Worm (Caenorhabditis elegans) whole organism, L4 larva: ENCODE data around the gene F09C12.2.
A peak's percentile ranks its signal among the peaks of the same experiment; 100 is the strongest.

Experiments
- F26F4.8 ChIP-seq: fragments of 200-800 bp; sonication (Bioruptor generic); conservative IDR thresholded peaks from 2 replicates; pipeline ENCODE4 v1.3.6; 2022; ENCODE audit warnings: missing genetic modification characterization, missing compliant biosample characterization
- F37D6.2 ChIP-seq: sonication (generic microtip); optimal IDR thresholded peaks from 2 replicates; lab custom pipeline; 2016; ENCODE audit warnings: mild to moderate bottlenecking, missing genetic modification characterization, missing compliant biosample characterization
- F49E8.2 ChIP-seq: sonication (generic microtip); optimal IDR thresholded peaks from 2 replicates; lab custom pipeline; 2016; ENCODE audit warnings: missing compliant biosample characterization, mild to moderate bottlenecking, missing genetic modification characterization, borderline replicate concordance
- Y48G9A.11 ChIP-seq: fragments of 200-800 bp; sonication (Bioruptor generic); IDR thresholded peaks from 2 replicates; pipeline ENCODE4 v1.3.6; 2022; ENCODE audit warnings: missing genetic modification reagents, missing genetic modification characterization, missing compliant biosample characterization
- Y5F2A.4 ChIP-seq: fragments of 200-800 bp; sonication (Bioruptor generic); optimal IDR thresholded peaks from 2 replicates; lab custom pipeline; 2018; ENCODE audit warnings: mild to moderate bottlenecking, missing genetic modification characterization, missing compliant biosample characterization
- ZK546.5 ChIP-seq, 2 experiments: sonication (generic microtip); optimal IDR thresholded peaks; 2 replicates each; lab custom pipeline; 2017; ENCODE audit warnings: missing biosample characterization in 2 of 2, missing genetic modification characterization in 2 of 2
- aha-1 ChIP-seq: fragments of 150-350 bp; peaks from one replicate; lab custom pipeline; 2014; ENCODE audit warnings: missing biosample characterization, missing genetic modification characterization
- ceh-20 ChIP-seq: fragments of 200-800 bp; sonication (Bioruptor generic); IDR thresholded peaks from 2 replicates; pipeline ENCODE4 v1.3.6; 2022; ENCODE audit warnings: missing genetic modification reagents, missing genetic modification characterization, missing compliant biosample characterization
- ceh-32 ChIP-seq: sonication (generic microtip); optimal IDR thresholded peaks from 2 replicates; lab custom pipeline; 2016; ENCODE audit warnings: mild to moderate bottlenecking, missing genetic modification characterization, missing compliant biosample characterization; ENCODE audit not compliant: poor library complexity
- ces-1 ChIP-seq: fragments of 150-350 bp; sonication (generic microtip); optimal IDR thresholded peaks from 4 replicates; lab custom pipeline; 2014; ENCODE audit warnings: missing biosample characterization, missing genetic modification reagents, missing genetic modification characterization
- ctbp-1 ChIP-seq: fragments of 200-800 bp; sonication (Bioruptor generic); IDR thresholded peaks from 2 replicates; pipeline ENCODE4 v1.3.6; 2022; ENCODE audit warnings: missing genetic modification reagents, missing genetic modification characterization, missing compliant biosample characterization
- dmd-8 ChIP-seq: fragments of 200-800 bp; sonication (Bioruptor generic); IDR thresholded peaks from 2 replicates; pipeline ENCODE4 v1.3.6; 2022; ENCODE audit warnings: missing genetic modification characterization, missing compliant biosample characterization
- duxl-1 ChIP-seq: sonication (generic microtip); optimal IDR thresholded peaks from 2 replicates; lab custom pipeline; 2016; ENCODE audit warnings: mild to moderate bottlenecking, missing genetic modification characterization, moderate library complexity, missing compliant biosample characterization; ENCODE audit not compliant: poor library complexity
- dve-1 ChIP-seq: sonication (generic microtip); optimal IDR thresholded peaks from 2 replicates; lab custom pipeline; 2017; ENCODE audit warnings: antibody characterized with exemption, mild to moderate bottlenecking, missing genetic modification characterization, missing compliant biosample characterization; ENCODE audit not compliant: insufficient read depth
- hif-1 ChIP-seq, 2 experiments: sonication (generic microtip); optimal IDR thresholded peaks; 2 replicates each; lab custom pipeline; 2016 to 2017; ENCODE audit warnings: missing compliant biosample characterization in 2 of 2, missing genetic modification characterization in 2 of 2, missing genetic modification reagents in 2 of 2, missing genotype in 2 of 2, mild to moderate bottlenecking in 1 of 2
- jun-1 ChIP-seq: fragments of 150-350 bp; optimal IDR thresholded peaks from 2 replicates; lab custom pipeline; 2014; ENCODE audit warnings: missing biosample characterization, missing genetic modification reagents, missing genetic modification characterization
- lim-7 ChIP-seq: fragments of 200-800 bp; sonication (Bioruptor generic); IDR thresholded peaks from 2 replicates; pipeline ENCODE4 v1.3.6; 2022; ENCODE audit warnings: missing genetic modification characterization, missing compliant biosample characterization
- lin-29 ChIP-seq: fragments of 200-800 bp; sonication (Bioruptor generic); IDR thresholded peaks from 2 replicates; pipeline ENCODE4 v1.3.6; 2022; ENCODE audit warnings: missing genetic modification reagents, missing genetic modification characterization, missing compliant biosample characterization
- lin-39 ChIP-seq: fragments of 150-350 bp; optimal IDR thresholded peaks from 2 replicates; lab custom pipeline; 2014; ENCODE audit warnings: missing biosample characterization, missing genetic modification reagents, missing genetic modification characterization
- mdl-1 ChIP-seq, 2 experiments: fragments of 150-350 bp in 1 of 2; sonication (generic microtip) in 1 of 2; optimal IDR thresholded peaks; 2 replicates each; lab custom pipeline; 2014 to 2017; ENCODE audit warnings: missing biosample characterization in 2 of 2, missing genetic modification characterization in 2 of 2
- mdt-29 ChIP-seq: fragments of 200-800 bp; sonication (Bioruptor generic); IDR thresholded peaks from 2 replicates; pipeline ENCODE4 v1.3.6; 2022; ENCODE audit warnings: missing genetic modification reagents, missing genetic modification characterization, missing compliant biosample characterization
- mep-1 ChIP-seq: fragments of 150-350 bp; sonication (generic microtip); optimal IDR thresholded peaks from 3 replicates; lab custom pipeline; 2014; ENCODE audit warnings: missing biosample characterization, missing genetic modification characterization
- nhr-111 ChIP-seq: fragments of 200-800 bp; sonication (Bioruptor generic); optimal IDR thresholded peaks from 2 replicates; lab custom pipeline; 2018; ENCODE audit warnings: mild to moderate bottlenecking, missing genetic modification characterization, missing compliant biosample characterization
- nhr-237 ChIP-seq: sonication (generic microtip); optimal IDR thresholded peaks from 2 replicates; lab custom pipeline; 2017; ENCODE audit warnings: missing biosample characterization, missing genetic modification characterization
- nhr-41 ChIP-seq: fragments of 200-800 bp; sonication (Bioruptor generic); IDR thresholded peaks from 2 replicates; pipeline ENCODE4 v1.3.6; 2022; ENCODE audit warnings: missing genetic modification reagents, missing genetic modification characterization, missing compliant biosample characterization
- rbr-2 ChIP-seq: sonication (generic microtip); optimal IDR thresholded peaks from 2 replicates; lab custom pipeline; 2016; ENCODE audit warnings: missing genotype, missing genetic modification characterization, missing compliant biosample characterization
- set-16 ChIP-seq: fragments of 200-800 bp; sonication (Bioruptor generic); IDR thresholded peaks from 2 replicates; pipeline ENCODE4 v1.3.6; 2022; ENCODE audit warnings: missing genetic modification reagents, missing genetic modification characterization, missing compliant biosample characterization
- skn-1 ChIP-seq: fragments of 150-350 bp; optimal IDR thresholded peaks from 2 replicates; lab custom pipeline; 2014; ENCODE audit warnings: missing biosample characterization, missing genetic modification characterization
- unc-62 ChIP-seq, 3 experiments: fragments of 150-350 bp in 1 of 3; sonication (generic microtip); optimal IDR thresholded peaks in 2 of 3; peaks in 1 of 3; 1 replicate in 1 of 3; 2 replicates in 2 of 3; lab custom pipeline; 2014 to 2017; ENCODE audit warnings: missing biosample characterization in 3 of 3, missing genetic modification characterization in 3 of 3, missing genetic modification reagents in 3 of 3, missing genotype in 1 of 3
- zfp-3 ChIP-seq: fragments of 200-800 bp; sonication (Bioruptor generic); conservative IDR thresholded peaks from 2 replicates; pipeline ENCODE4 v1.3.6; 2022; ENCODE audit warnings: missing genetic modification reagents, missing genetic modification characterization, missing compliant biosample characterization
- zip-11 ChIP-seq: fragments of 200-800 bp; sonication (Bioruptor generic); IDR thresholded peaks from 2 replicates; pipeline ENCODE4 v1.3.6; 2022; ENCODE audit warnings: missing genetic modification characterization, missing compliant biosample characterization

Gene F09C12.2

DNA sequence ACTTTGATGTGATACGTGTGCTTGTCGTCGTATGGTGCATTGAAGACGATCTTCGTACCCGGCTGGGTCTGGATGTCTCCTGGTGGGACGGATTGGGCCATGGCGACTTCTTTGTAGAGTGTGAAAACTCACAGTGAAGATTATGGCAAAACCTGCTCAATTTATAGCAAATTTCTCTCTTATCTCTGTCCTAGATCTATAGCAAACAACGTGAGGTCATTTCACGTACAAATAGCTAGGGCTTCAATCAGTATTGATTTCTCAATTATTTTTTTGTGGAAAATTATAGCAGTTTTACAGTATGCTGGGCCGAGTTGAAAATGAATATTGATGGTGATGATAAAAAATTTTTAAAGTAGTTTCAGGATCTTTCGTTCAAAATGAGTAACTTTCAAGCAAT is 47.2 kb downstream of the F09C12.2 start, which contains the start of gene msp-45:
Gene msp-45, minus strand, starts transcription at position 101 of the 400 bp plus-strand sequence.
- no peak for TF ChIP-seq mdt-29 (GFP tag; lab: Robert Waterston, UW)
- no peak for TF ChIP-seq dve-1
- TF ChIP-seq mep-1 (tag; lab: Kevin White, UChicago): no peak
- no peak for TF ChIP-seq Y48G9A.11 (GFP tag; lab: Robert Waterston, UW)
- no peak for TF ChIP-seq ceh-32
- no peak for TF ChIP-seq dmd-8
- TF ChIP-seq zip-11: no peak
- TF ChIP-seq ZK546.5 (tag; optimal IDR thresholded peaks at IDR 0.05; lab: Kevin White, UChicago): no peak
- no peak for TF ChIP-seq unc-62 (GFP tag; optimal IDR thresholded peaks at IDR 0.05 in 1 of 2; lab: Kevin White, UChicago)
- no peak for TF ChIP-seq unc-62 (tag; optimal IDR thresholded peaks at IDR 0.05; lab: Kevin White, UChicago)
- no peak for TF ChIP-seq ctbp-1 (GFP tag; lab: Robert Waterston, UW)
- TF ChIP-seq hif-1 (tag; optimal IDR thresholded peaks at IDR 0.05; lab: Kevin White, UChicago): no peak
- TF ChIP-seq jun-1 (tag; lab: Kevin White, UChicago): no peak
- TF ChIP-seq nhr-41 (GFP tag; lab: Robert Waterston, UW): no peak
- no peak for TF ChIP-seq ceh-20 (GFP tag; lab: Robert Waterston, UW)
- no peak for TF ChIP-seq set-16 (GFP tag; lab: Robert Waterston, UW)
- TF ChIP-seq zfp-3 (GFP tag; lab: Robert Waterston, UW): no peak
- TF ChIP-seq mdl-1 (tag; optimal IDR thresholded peaks at IDR 0.05; lab: Kevin White, UChicago): no peak
- no peak for TF ChIP-seq F37D6.2 (tag; lab: Kevin White, UChicago)
- no peak for TF ChIP-seq ces-1 (GFP tag; lab: Kevin White, UChicago)
- TF ChIP-seq Y5F2A.4 (GFP tag; lab: Kevin White, UChicago): no peak

DNA sequence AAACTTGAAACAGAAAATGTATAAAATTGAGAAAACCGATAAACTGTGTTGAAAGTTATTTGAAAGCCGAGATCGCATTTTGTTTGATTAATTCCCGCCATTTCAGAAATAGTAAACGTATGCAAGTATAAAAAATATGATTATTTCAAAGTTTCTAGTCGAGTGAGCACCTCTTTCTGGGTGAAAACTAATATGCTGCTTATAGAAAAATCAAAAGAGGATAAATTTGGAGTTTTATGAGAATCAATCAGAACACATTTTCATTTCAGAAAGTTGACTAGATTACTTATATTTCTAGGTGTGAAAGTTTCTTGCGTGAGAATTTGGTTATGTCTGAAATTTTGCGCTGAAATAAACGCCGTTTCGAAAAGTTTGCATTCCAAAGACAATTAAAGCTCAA is 47.7 kb downstream of the F09C12.2 start, which contains the start of gene srb-13:
Gene srb-13, minus strand, starts transcription at position 101 of the 400 bp plus-strand sequence.
- TF ChIP-seq F49E8.2 (tag; lab: Kevin White, UChicago) (no peak), nhr-237 (tag; lab: Kevin White, UChicago) (no peak), skn-1 (tag; lab: Kevin White, UChicago) (no peak), nhr-111 (no peak), zip-11 (no peak), lin-39 (tag; lab: Kevin White, UChicago) (no peak), rbr-2 (no peak), lin-29 (no peak)
- TF ChIP-seq, all 104 proteins: peak for 0

DNA sequence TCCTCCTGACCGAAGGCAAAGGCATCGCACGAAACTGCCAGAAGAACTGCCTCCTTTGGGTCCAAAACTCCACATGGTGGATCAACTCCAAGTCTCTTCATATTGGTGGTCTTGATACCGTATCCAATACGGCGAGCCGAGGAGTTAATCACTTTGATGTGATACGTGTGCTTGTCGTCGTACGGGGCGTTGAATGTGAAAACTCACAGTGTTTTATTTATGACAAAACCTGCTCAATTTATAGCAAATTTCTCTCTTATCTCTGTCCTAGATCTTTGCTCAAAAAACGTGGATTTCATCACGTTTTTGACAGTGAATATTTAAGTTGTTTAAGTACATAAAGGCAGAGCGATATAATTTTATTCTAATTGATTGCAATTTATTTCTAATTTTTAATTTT is 49.0 kb downstream of the F09C12.2 start, which contains the start of gene F58A6.9:
Gene F58A6.9, minus strand, starts transcription at position 101 of the 400 bp plus-strand sequence.
- 0 out of 2 replicates have a peak, but pooled peaks have one; percentile 34 for TF ChIP-seq F26F4.8 (GFP tag; lab: Robert Waterston, UW)

DNA sequence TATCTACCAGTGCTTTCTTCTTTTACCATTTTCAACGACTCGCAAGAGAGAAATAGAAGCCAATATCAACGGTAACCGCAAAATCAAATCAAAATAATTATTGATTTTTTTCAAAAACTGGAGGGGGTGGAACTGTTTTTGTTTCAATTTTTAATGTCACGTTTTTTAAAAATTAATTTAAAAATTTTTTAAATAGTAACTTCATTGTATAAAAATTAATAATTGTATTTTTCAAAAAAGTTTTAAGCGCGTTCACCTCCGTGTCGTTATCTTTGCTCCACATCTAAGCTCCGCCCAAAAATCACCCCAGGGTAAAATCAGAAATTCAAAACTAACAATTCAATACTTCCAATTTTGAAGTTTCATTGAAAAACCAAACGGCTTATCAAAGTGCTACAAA is 51.3 kb downstream of the F09C12.2 start, which contains the start of gene C27D6.11:
Gene C27D6.11, minus strand, starts transcription at position 101 of the 400 bp plus-strand sequence.
- TF ChIP-seq mdl-1 (tag; optimal IDR thresholded peaks at IDR 0.05; lab: Kevin White, UChicago) (no peak), lim-7 (GFP tag; lab: Robert Waterston, UW) (no peak), F49E8.2 (tag; lab: Kevin White, UChicago) (no peak), duxl-1 (tag; lab: Kevin White, UChicago) (no peak), aha-1 (tag; lab: Kevin White, UChicago) (no peak), lin-29 (no peak)
